Worm (Caenorhabditis elegans) whole organism, young adult: ENCODE results near the gene scc-1.

ENCODE experiments used
- madf-8 ChIP-seq: fragments of 200-800 bp; sonication (Bioruptor generic); conservative IDR thresholded peaks from 2 replicates; pipeline ENCODE4 v1.3.6; 2022; ENCODE audit warnings: missing genetic modification reagents, missing genetic modification characterization, missing compliant biosample characterization
- nfya-1 ChIP-seq: sonication (generic microtip); optimal IDR thresholded peaks from 2 replicates; lab custom pipeline; 2017; ENCODE audit warnings: antibody characterized with exemption, missing compliant biosample characterization, missing genetic modification characterization, borderline replicate concordance; ENCODE audit not compliant: insufficient read depth
- nfyb-1 ChIP-seq: fragments of 200-800 bp; sonication (Bioruptor generic); IDR thresholded peaks from 2 replicates; pipeline ENCODE4 v1.3.6; 2022; ENCODE audit warnings: missing genetic modification reagents, missing genetic modification characterization, missing compliant biosample characterization
- sptf-2 ChIP-seq: fragments of 200-800 bp; sonication (Bioruptor generic); optimal IDR thresholded peaks from 2 replicates; lab custom pipeline; 2018; ENCODE audit warnings: mild to moderate bottlenecking, missing genetic modification characterization, missing compliant biosample characterization

DNA sequence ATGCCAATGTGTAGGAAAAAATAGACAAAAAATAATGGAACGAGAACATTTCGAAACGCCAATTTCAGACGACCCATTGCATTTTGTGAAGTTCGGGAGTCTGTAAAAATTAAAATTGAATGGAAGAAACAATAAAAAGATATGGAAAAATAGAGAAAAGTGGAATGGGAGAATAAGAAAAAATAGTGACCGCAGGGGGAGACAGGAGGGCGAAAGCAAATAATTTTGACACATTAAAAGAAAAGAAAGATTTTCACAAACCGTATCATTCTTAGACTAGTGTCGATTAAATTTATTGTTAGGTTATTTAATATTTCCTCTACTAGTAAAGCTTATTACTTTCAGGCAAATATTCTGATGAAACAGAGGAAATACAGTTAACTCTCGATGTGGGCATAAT lies 35.3 kb downstream of the scc-1 start, which contains the start of gene F41C3.11:
- TF ChIP-seq nfya-1 (no peak), madf-8 (GFP tag; lab: Robert Waterston, UW) (no peak), sptf-2 (GFP tag; lab: Kevin White, UChicago) (no peak), nfyb-1 (GFP tag; lab: Robert Waterston, UW) (no peak)
